Worm (Caenorhabditis elegans): ENCODE results near the gene srz-96.

ce11 chrV:17242552-17242951, 43.5 kb downstream of the srz-96 start, which contains the start of gene Y68A4B.3:
- TF ChIP-seq tbx-11 (GFP tag; IDR thresholded peaks at IDR 0.05) (no peak), hmg-4 (GFP tag; optimal IDR thresholded peaks at IDR 0.05) (no peak), flt-1 (GFP tag; IDR thresholded peaks at IDR 0.05) (no peak), ets-7 (tag; optimal IDR thresholded peaks at IDR 0.05) (no peak)

All from whole organism, early embryonic.